Worm (Caenorhabditis elegans) whole organism, L4 larva: ENCODE data around the gene C44H4.4.
A peak's percentile ranks its signal among the peaks of the same experiment; 100 is the strongest.

ENCODE experiments used
- T26A8.4 ChIP-seq: fragments of 200-800 bp; sonication (Bioruptor generic); IDR thresholded peaks from 2 replicates; pipeline ENCODE4 v1.3.6; 2022; ENCODE audit warnings: missing genetic modification characterization, missing compliant biosample characterization
- Y105C5A.15 ChIP-seq: fragments of 200-800 bp; sonication (Bioruptor generic); IDR thresholded peaks from 2 replicates; pipeline ENCODE4 v1.3.6; 2022; ENCODE audit warnings: missing genetic modification characterization, missing compliant biosample characterization
- aha-1 ChIP-seq: fragments of 150-350 bp; peaks from one replicate; lab custom pipeline; 2014; ENCODE audit warnings: missing biosample characterization, missing genetic modification characterization
- ceh-28 ChIP-seq: fragments of 150-350 bp; optimal IDR thresholded peaks from 2 replicates; lab custom pipeline; 2014; ENCODE audit warnings: missing biosample characterization, missing genetic modification reagents, missing genetic modification characterization
- ceh-62 ChIP-seq: sonication (generic microtip); optimal IDR thresholded peaks from 2 replicates; lab custom pipeline; 2017; ENCODE audit warnings: missing biosample characterization, missing genetic modification characterization
- cey-2 ChIP-seq: sonication (generic microtip); optimal IDR thresholded peaks from 3 replicates; lab custom pipeline; 2017; ENCODE audit warnings: missing genetic modification characterization, mild to moderate bottlenecking, missing compliant biosample characterization, antibody characterized with exemption, borderline replicate concordance; ENCODE audit not compliant: insufficient read depth
- dmd-6 ChIP-seq: fragments of 200-800 bp; sonication (Bioruptor generic); IDR thresholded peaks from 2 replicates; pipeline ENCODE4 v1.3.6; 2022; ENCODE audit warnings: missing genetic modification reagents, missing genetic modification characterization, missing compliant biosample characterization
- gei-8 ChIP-seq: fragments of 200-800 bp; sonication (Bioruptor generic); optimal IDR thresholded peaks from 2 replicates; lab custom pipeline; 2018; ENCODE audit warnings: mild to moderate bottlenecking, missing genetic modification characterization, missing compliant biosample characterization
- hlh-30 ChIP-seq: sonication (generic microtip); optimal IDR thresholded peaks from 2 replicates; lab custom pipeline; 2017; ENCODE audit warnings: antibody characterized with exemption, mild to moderate bottlenecking, missing genetic modification characterization, missing compliant biosample characterization; ENCODE audit not compliant: insufficient read depth
- hmg-1.1 ChIP-seq: fragments of 200-800 bp; sonication (Bioruptor generic); IDR thresholded peaks from 2 replicates; pipeline ENCODE4 v1.3.6; 2022; ENCODE audit warnings: missing genetic modification reagents, missing genetic modification characterization, missing compliant biosample characterization
- lim-7 ChIP-seq: fragments of 200-800 bp; sonication (Bioruptor generic); IDR thresholded peaks from 2 replicates; pipeline ENCODE4 v1.3.6; 2022; ENCODE audit warnings: missing genetic modification characterization, missing compliant biosample characterization
- lin-39 ChIP-seq: fragments of 150-350 bp; optimal IDR thresholded peaks from 2 replicates; lab custom pipeline; 2014; ENCODE audit warnings: missing biosample characterization, missing genetic modification reagents, missing genetic modification characterization
- lir-3 ChIP-seq: sonication (generic microtip); optimal IDR thresholded peaks from 2 replicates; lab custom pipeline; 2016; ENCODE audit warnings: mild to moderate bottlenecking, missing genetic modification characterization, missing compliant biosample characterization
- lsy-2 ChIP-seq, 2 experiments: fragments of 150-350 bp in 1 of 2; sonication (generic microtip) in 1 of 2; optimal IDR thresholded peaks; 2 replicates each; lab custom pipeline; 2014 to 2017; ENCODE audit warnings: missing biosample characterization in 2 of 2, missing genetic modification characterization in 2 of 2
- madf-5 ChIP-seq, 2 experiments: fragments of 200-800 bp; sonication (Bioruptor generic); IDR thresholded peaks; 2 replicates each; pipeline ENCODE4 v1.3.6; 2022; ENCODE audit warnings: missing compliant biosample characterization in 2 of 2, missing genetic modification characterization in 2 of 2
- mdl-1 ChIP-seq, 2 experiments: fragments of 150-350 bp in 1 of 2; sonication (generic microtip) in 1 of 2; optimal IDR thresholded peaks; 2 replicates each; lab custom pipeline; 2014 to 2017; ENCODE audit warnings: missing biosample characterization in 2 of 2, missing genetic modification characterization in 2 of 2
- mep-1 ChIP-seq: fragments of 150-350 bp; sonication (generic microtip); optimal IDR thresholded peaks from 3 replicates; lab custom pipeline; 2014; ENCODE audit warnings: missing biosample characterization, missing genetic modification characterization
- mes-2 ChIP-seq: sonication (generic microtip); optimal IDR thresholded peaks from 2 replicates; lab custom pipeline; 2016; ENCODE audit warnings: missing genotype, mild to moderate bottlenecking, missing genetic modification characterization, missing compliant biosample characterization; ENCODE audit not compliant: poor library complexity, severe bottlenecking
- mxl-3 ChIP-seq: fragments of 200-800 bp; sonication (Bioruptor generic); optimal IDR thresholded peaks from 2 replicates; lab custom pipeline; 2018; ENCODE audit warnings: mild to moderate bottlenecking, missing genetic modification characterization, missing compliant biosample characterization
- nhr-11 ChIP-seq: fragments of 150-350 bp; optimal IDR thresholded peaks from 2 replicates; lab custom pipeline; 2014; ENCODE audit warnings: missing biosample characterization, missing genetic modification characterization
- nhr-237 ChIP-seq: sonication (generic microtip); optimal IDR thresholded peaks from 2 replicates; lab custom pipeline; 2017; ENCODE audit warnings: missing biosample characterization, missing genetic modification characterization
- nhr-28 ChIP-seq: fragments of 150-350 bp; optimal IDR thresholded peaks from 2 replicates; lab custom pipeline; 2014; ENCODE audit warnings: missing biosample characterization, missing genetic modification characterization
- nhr-41 ChIP-seq: fragments of 200-800 bp; sonication (Bioruptor generic); IDR thresholded peaks from 2 replicates; pipeline ENCODE4 v1.3.6; 2022; ENCODE audit warnings: missing genetic modification reagents, missing genetic modification characterization, missing compliant biosample characterization
- nhr-42 ChIP-seq: fragments of 200-800 bp; sonication (Bioruptor generic); IDR thresholded peaks from 2 replicates; pipeline ENCODE4 v1.3.6; 2022; ENCODE audit warnings: missing genetic modification characterization, missing compliant biosample characterization
- nhr-48 ChIP-seq: sonication (generic microtip); optimal IDR thresholded peaks from 2 replicates; lab custom pipeline; 2016; ENCODE audit warnings: mild to moderate bottlenecking, missing genetic modification characterization, missing compliant biosample characterization
- nhr-77 ChIP-seq: fragments of 150-350 bp; optimal IDR thresholded peaks from 2 replicates; lab custom pipeline; 2014; ENCODE audit warnings: missing biosample characterization, missing genetic modification characterization
- pqm-1 ChIP-seq: sonication (generic microtip); optimal IDR thresholded peaks from 2 replicates; lab custom pipeline; 2017; ENCODE audit warnings: missing biosample characterization, missing genetic modification characterization
- saeg-2 ChIP-seq: fragments of 200-800 bp; sonication (Bioruptor generic); IDR thresholded peaks from 2 replicates; pipeline ENCODE4 v1.3.6; 2022; ENCODE audit warnings: missing genetic modification reagents, missing genetic modification characterization, missing compliant biosample characterization
- set-16 ChIP-seq: fragments of 200-800 bp; sonication (Bioruptor generic); IDR thresholded peaks from 2 replicates; pipeline ENCODE4 v1.3.6; 2022; ENCODE audit warnings: missing genetic modification reagents, missing genetic modification characterization, missing compliant biosample characterization
- skn-1 ChIP-seq: fragments of 150-350 bp; optimal IDR thresholded peaks from 2 replicates; lab custom pipeline; 2014; ENCODE audit warnings: missing biosample characterization, missing genetic modification characterization
- spr-3 ChIP-seq: fragments of 200-800 bp; sonication (Bioruptor generic); optimal IDR thresholded peaks from 2 replicates; lab custom pipeline; 2018; ENCODE audit warnings: mild to moderate bottlenecking, missing genetic modification characterization, missing compliant biosample characterization
- tra-1 ChIP-seq: fragments of 200-800 bp; sonication (Bioruptor generic); IDR thresholded peaks from 2 replicates; pipeline ENCODE4 v1.3.6; 2022; ENCODE audit warnings: missing genetic modification reagents, missing genetic modification characterization, missing compliant biosample characterization
- unc-39 ChIP-seq: sonication (generic microtip); optimal IDR thresholded peaks from 2 replicates; lab custom pipeline; 2017; ENCODE audit warnings: missing biosample characterization, missing genetic modification characterization
- unc-62 ChIP-seq, 3 experiments: fragments of 150-350 bp in 1 of 3; sonication (generic microtip); optimal IDR thresholded peaks in 2 of 3; peaks in 1 of 3; 1 replicate in 1 of 3; 2 replicates in 2 of 3; lab custom pipeline; 2014 to 2017; ENCODE audit warnings: missing biosample characterization in 3 of 3, missing genetic modification characterization in 3 of 3, missing genetic modification reagents in 3 of 3, missing genotype in 1 of 3
- zag-1 ChIP-seq: fragments of 150-350 bp; optimal IDR thresholded peaks from 2 replicates; lab custom pipeline; 2014; ENCODE audit warnings: missing biosample characterization, missing genetic modification characterization
- zfp-2 ChIP-seq: sonication (generic microtip); optimal IDR thresholded peaks from 2 replicates; lab custom pipeline; 2016; ENCODE audit warnings: mild to moderate bottlenecking, missing genetic modification characterization, missing compliant biosample characterization
- zip-11 ChIP-seq: fragments of 200-800 bp; sonication (Bioruptor generic); IDR thresholded peaks from 2 replicates; pipeline ENCODE4 v1.3.6; 2022; ENCODE audit warnings: missing genetic modification characterization, missing compliant biosample characterization
- ztf-7 ChIP-seq: fragments of 150-350 bp; optimal IDR thresholded peaks from 2 replicates; lab custom pipeline; 2014; ENCODE audit warnings: missing biosample characterization, missing genetic modification characterization

C44H4.4 gene

ce11 chrX:14557352-14557935, 31.5 kb downstream of the C44H4.4 start (continued):
- TF ChIP-seq mdl-1 (tag; optimal IDR thresholded peaks at IDR 0.05; lab: Kevin White, UChicago) (peak in 1 of 2 experiments; percentile 79), cey-2 (tag; lab: Kevin White, UChicago) (no peak), set-16 (GFP tag; lab: Robert Waterston, UW) (peak; percentile 19; the same call in 1 of the 2 replicates), zip-11 (GFP tag; lab: Robert Waterston, UW) (no peak), hmg-1.1 (GFP tag; lab: Robert Waterston, UW) (peak; percentile 81), lim-7 (GFP tag; lab: Robert Waterston, UW) (no peak), madf-5 (GFP tag; IDR thresholded peaks at IDR 0.05; lab: Robert Waterston, UW) (no peak), nhr-237 (tag; lab: Kevin White, UChicago) (no peak), nhr-48 (tag; lab: Kevin White, UChicago) (peak; percentile 5), mxl-3 (GFP tag; lab: Kevin White, UChicago) (peak; percentile 1), T26A8.4 (GFP tag; lab: Robert Waterston, UW) (0 out of 2 replicates have a peak, but pooled peaks have one; percentile 18), ztf-7 (peak; percentile 82), lsy-2 (tag; optimal IDR thresholded peaks at IDR 0.05; lab: Kevin White, UChicago) (peak in 1 of 2 experiments; percentile 18), ceh-28 (tag; lab: Kevin White, UChicago) (no peak), saeg-2 (no peak), hlh-30 (peak; percentile 69), unc-62 (GFP tag; optimal IDR thresholded peaks at IDR 0.05 in 1 of 2; lab: Kevin White, UChicago) (peak in 1 of 2 experiments; percentile 98), unc-62 (tag; optimal IDR thresholded peaks at IDR 0.05; lab: Kevin White, UChicago) (peak; percentile 16), mes-2 (tag; lab: Kevin White, UChicago) (no peak)

- peak; percentile 78 for TF ChIP-seq hlh-30
- TF ChIP-seq nhr-28: peak; percentile 24
- TF ChIP-seq aha-1 (tag; lab: Kevin White, UChicago): peak; percentile 65
- TF ChIP-seq nhr-41: no peak
- peak; percentile 33; the same call in 1 of the 2 replicates for TF ChIP-seq dmd-6 (GFP tag; lab: Robert Waterston, UW)
These were observed 32.5 kb downstream of the C44H4.4 start for ce11 chrX:14556403-14556802.

ce11 chrX:14549709-14550199, 39.1 kb downstream of the C44H4.4 start, which contains the start of gene ram-5:
Gene ram-5 (plus strand): TSS chrX:14550149.
- TF ChIP-seq tra-1 (GFP tag; lab: Robert Waterston, UW): no peak
- peak; percentile 95 for TF ChIP-seq aha-1 (tag; lab: Kevin White, UChicago)
- no peak for TF ChIP-seq spr-3 (GFP tag; lab: Kevin White, UChicago)
- no peak for TF ChIP-seq lir-3 (tag; lab: Kevin White, UChicago)
- TF ChIP-seq, all 104 proteins: peak for 1

ce11 chrX:14545543-14545942, 43.4 kb downstream of the C44H4.4 start, which contains the start of gene enri-2:
Gene enri-2 (plus strand): TSS chrX:14545843.
- TF ChIP-seq spr-3 (GFP tag; lab: Kevin White, UChicago): no peak
- no peak for TF ChIP-seq nhr-11
- no peak for TF ChIP-seq nhr-42
- no peak for TF ChIP-seq nhr-77 (tag; lab: Kevin White, UChicago)
- TF ChIP-seq mep-1: no peak
- TF ChIP-seq skn-1 (tag; lab: Kevin White, UChicago): no peak
- no peak for TF ChIP-seq zfp-2
- TF ChIP-seq zag-1 (tag; lab: Kevin White, UChicago): no peak
- no peak for TF ChIP-seq ceh-62 (tag; lab: Kevin White, UChicago)
- TF ChIP-seq unc-39 (tag; lab: Kevin White, UChicago): no peak
- TF ChIP-seq pqm-1 (tag; lab: Kevin White, UChicago): no peak
- no peak for TF ChIP-seq lsy-2 (tag; optimal IDR thresholded peaks at IDR 0.05; lab: Kevin White, UChicago)
- no peak for TF ChIP-seq nhr-41
- no peak for TF ChIP-seq gei-8 (GFP tag; lab: Kevin White, UChicago)
- no peak for TF ChIP-seq lin-39 (tag; lab: Kevin White, UChicago)
- no peak for TF ChIP-seq Y105C5A.15 (GFP tag; lab: Robert Waterston, UW)
